Worm (Caenorhabditis elegans) whole organism, L4 larva: Measurements from ENCODE around the gene ZC196.9.
A peak's percentile ranks its signal among the peaks of the same experiment; 100 is the strongest.

Experiments
- F49E8.2 ChIP-seq: sonication (generic microtip); optimal IDR thresholded peaks from 2 replicates; lab custom pipeline; 2016; ENCODE audit warnings: missing compliant biosample characterization, mild to moderate bottlenecking, missing genetic modification characterization, borderline replicate concordance
- T26A8.4 ChIP-seq: fragments of 200-800 bp; sonication (Bioruptor generic); IDR thresholded peaks from 2 replicates; pipeline ENCODE4 v1.3.6; 2022; ENCODE audit warnings: missing genetic modification characterization, missing compliant biosample characterization
- ZK337.2 ChIP-seq: fragments of 200-800 bp; sonication (Bioruptor generic); IDR thresholded peaks from 2 replicates; pipeline ENCODE4 v1.3.6; 2022; ENCODE audit warnings: missing genetic modification reagents, missing genetic modification characterization, missing compliant biosample characterization
- ZK546.5 ChIP-seq, 2 experiments: sonication (generic microtip); optimal IDR thresholded peaks; 2 replicates each; lab custom pipeline; 2017; ENCODE audit warnings: missing biosample characterization in 2 of 2, missing genetic modification characterization in 2 of 2
- aha-1 ChIP-seq: fragments of 150-350 bp; peaks from one replicate; lab custom pipeline; 2014; ENCODE audit warnings: missing biosample characterization, missing genetic modification characterization
- ama-1 ChIP-seq: fragments of 150-350 bp; optimal IDR thresholded peaks from 2 replicates; lab custom pipeline; 2014; ENCODE audit warnings: inconsistent platforms, mixed read lengths
- arid-1 ChIP-seq: fragments of 200-800 bp; sonication (Bioruptor generic); conservative IDR thresholded peaks from 2 replicates; pipeline ENCODE4 v1.3.6; 2022; ENCODE audit warnings: missing genetic modification reagents, missing genetic modification characterization, missing compliant biosample characterization
- attf-4 ChIP-seq: sonication (generic microtip); optimal IDR thresholded peaks from 3 replicates; lab custom pipeline; 2017; ENCODE audit warnings: missing biosample characterization, missing genetic modification characterization
- ceh-28 ChIP-seq: fragments of 150-350 bp; optimal IDR thresholded peaks from 2 replicates; lab custom pipeline; 2014; ENCODE audit warnings: missing biosample characterization, missing genetic modification reagents, missing genetic modification characterization
- ces-1 ChIP-seq: fragments of 150-350 bp; sonication (generic microtip); optimal IDR thresholded peaks from 4 replicates; lab custom pipeline; 2014; ENCODE audit warnings: missing biosample characterization, missing genetic modification reagents, missing genetic modification characterization
- cey-2 ChIP-seq: sonication (generic microtip); optimal IDR thresholded peaks from 3 replicates; lab custom pipeline; 2017; ENCODE audit warnings: missing genetic modification characterization, mild to moderate bottlenecking, missing compliant biosample characterization, antibody characterized with exemption, borderline replicate concordance; ENCODE audit not compliant: insufficient read depth
- daf-12 ChIP-seq: fragments of 150-350 bp; optimal IDR thresholded peaks from 2 replicates; lab custom pipeline; 2014; ENCODE audit warnings: missing biosample characterization, missing genetic modification reagents, missing genetic modification characterization
- daf-16 ChIP-seq, 3 experiments: sonication (generic microtip); optimal IDR thresholded peaks; 2 replicates each; lab custom pipeline; 2016 to 2017; ENCODE audit warnings: missing genetic modification characterization in 3 of 3, missing genetic modification reagents in 3 of 3, mild to moderate bottlenecking in 2 of 3, missing compliant biosample characterization in 2 of 3, missing biosample characterization in 1 of 3, moderate library complexity in 1 of 3
- daf-19 ChIP-seq: fragments of 200-800 bp; sonication (Bioruptor generic); conservative IDR thresholded peaks from 2 replicates; pipeline ENCODE4 v1.3.6; 2022; ENCODE audit warnings: missing genetic modification characterization, missing compliant biosample characterization
- daf-8 ChIP-seq: fragments of 200-800 bp; sonication (Bioruptor generic); IDR thresholded peaks from 2 replicates; pipeline ENCODE4 v1.3.6; 2022; ENCODE audit warnings: missing genetic modification characterization, missing compliant biosample characterization
- dmd-9 ChIP-seq: fragments of 200-800 bp; sonication (Bioruptor generic); IDR thresholded peaks from 2 replicates; pipeline ENCODE4 v1.3.6; 2022; ENCODE audit warnings: missing genetic modification reagents, missing genetic modification characterization, missing compliant biosample characterization
- dpl-1 ChIP-seq: fragments of 150-350 bp; optimal IDR thresholded peaks from 2 replicates; lab custom pipeline; 2014; ENCODE audit warnings: missing biosample characterization, missing genetic modification reagents, missing genetic modification characterization
- fkh-10 ChIP-seq: fragments of 150-350 bp; optimal IDR thresholded peaks from 2 replicates; lab custom pipeline; 2014; ENCODE audit warnings: missing biosample characterization, missing genetic modification reagents, missing genetic modification characterization
- fos-1 ChIP-seq: fragments of 150-350 bp; optimal IDR thresholded peaks from 2 replicates; lab custom pipeline; 2014; ENCODE audit warnings: missing biosample characterization, missing genetic modification characterization
- hlh-30 ChIP-seq: sonication (generic microtip); optimal IDR thresholded peaks from 2 replicates; lab custom pipeline; 2017; ENCODE audit warnings: antibody characterized with exemption, mild to moderate bottlenecking, missing genetic modification characterization, missing compliant biosample characterization; ENCODE audit not compliant: insufficient read depth
- lin-1 ChIP-seq: fragments of 200-800 bp; sonication (Bioruptor generic); IDR thresholded peaks from 2 replicates; pipeline ENCODE4 v1.3.6; 2022; ENCODE audit warnings: missing genetic modification reagents, missing genetic modification characterization, missing compliant biosample characterization
- lin-38 ChIP-seq: fragments of 200-800 bp; sonication (Bioruptor generic); IDR thresholded peaks from 2 replicates; pipeline ENCODE4 v1.3.6; 2022; ENCODE audit warnings: missing genetic modification reagents, missing genetic modification characterization, missing compliant biosample characterization
- madf-9 ChIP-seq: fragments of 200-800 bp; sonication (Bioruptor generic); conservative IDR thresholded peaks from 2 replicates; pipeline ENCODE4 v1.3.6; 2022; ENCODE audit warnings: missing genetic modification reagents, missing genetic modification characterization, missing compliant biosample characterization
- mes-2 ChIP-seq: sonication (generic microtip); optimal IDR thresholded peaks from 2 replicates; lab custom pipeline; 2016; ENCODE audit warnings: missing genotype, mild to moderate bottlenecking, missing genetic modification characterization, missing compliant biosample characterization; ENCODE audit not compliant: poor library complexity, severe bottlenecking
- nhr-102 ChIP-seq: sonication (generic microtip); optimal IDR thresholded peaks from 2 replicates; lab custom pipeline; 2016; ENCODE audit warnings: mild to moderate bottlenecking, missing genetic modification characterization, moderate library complexity, missing compliant biosample characterization
- nhr-28 ChIP-seq: fragments of 150-350 bp; optimal IDR thresholded peaks from 2 replicates; lab custom pipeline; 2014; ENCODE audit warnings: missing biosample characterization, missing genetic modification characterization
- pqm-1 ChIP-seq: sonication (generic microtip); optimal IDR thresholded peaks from 2 replicates; lab custom pipeline; 2017; ENCODE audit warnings: missing biosample characterization, missing genetic modification characterization
- rbr-2 ChIP-seq: sonication (generic microtip); optimal IDR thresholded peaks from 2 replicates; lab custom pipeline; 2016; ENCODE audit warnings: missing genotype, missing genetic modification characterization, missing compliant biosample characterization
- set-16 ChIP-seq: fragments of 200-800 bp; sonication (Bioruptor generic); IDR thresholded peaks from 2 replicates; pipeline ENCODE4 v1.3.6; 2022; ENCODE audit warnings: missing genetic modification reagents, missing genetic modification characterization, missing compliant biosample characterization
- skn-1 ChIP-seq: fragments of 150-350 bp; optimal IDR thresholded peaks from 2 replicates; lab custom pipeline; 2014; ENCODE audit warnings: missing biosample characterization, missing genetic modification characterization
- snpc-1.2 ChIP-seq: fragments of 200-800 bp; sonication (Bioruptor generic); IDR thresholded peaks from 2 replicates; pipeline ENCODE4 v1.3.6; 2022; ENCODE audit warnings: missing genetic modification reagents, missing genetic modification characterization, missing compliant biosample characterization
- snpc-4 ChIP-seq: fragments of 150-350 bp; optimal IDR thresholded peaks from 2 replicates; lab custom pipeline; 2014; ENCODE audit warnings: missing biosample characterization, missing genetic modification characterization
- unc-39 ChIP-seq: sonication (generic microtip); optimal IDR thresholded peaks from 2 replicates; lab custom pipeline; 2017; ENCODE audit warnings: missing biosample characterization, missing genetic modification characterization
- zfp-3 ChIP-seq: fragments of 200-800 bp; sonication (Bioruptor generic); conservative IDR thresholded peaks from 2 replicates; pipeline ENCODE4 v1.3.6; 2022; ENCODE audit warnings: missing genetic modification reagents, missing genetic modification characterization, missing compliant biosample characterization
- zip-11 ChIP-seq: fragments of 200-800 bp; sonication (Bioruptor generic); IDR thresholded peaks from 2 replicates; pipeline ENCODE4 v1.3.6; 2022; ENCODE audit warnings: missing genetic modification characterization, missing compliant biosample characterization
- zip-2 ChIP-seq: fragments of 150-350 bp; optimal IDR thresholded peaks from 2 replicates; lab custom pipeline; 2014; ENCODE audit warnings: missing biosample characterization, missing genetic modification characterization
- ztf-11 ChIP-seq: fragments of 150-350 bp; optimal IDR thresholded peaks from 2 replicates; lab custom pipeline; 2014; ENCODE audit warnings: missing biosample characterization, missing genetic modification characterization
- ztf-7 ChIP-seq: fragments of 150-350 bp; optimal IDR thresholded peaks from 2 replicates; lab custom pipeline; 2014; ENCODE audit warnings: missing biosample characterization, missing genetic modification characterization

ZC196.9 gene

DNA sequence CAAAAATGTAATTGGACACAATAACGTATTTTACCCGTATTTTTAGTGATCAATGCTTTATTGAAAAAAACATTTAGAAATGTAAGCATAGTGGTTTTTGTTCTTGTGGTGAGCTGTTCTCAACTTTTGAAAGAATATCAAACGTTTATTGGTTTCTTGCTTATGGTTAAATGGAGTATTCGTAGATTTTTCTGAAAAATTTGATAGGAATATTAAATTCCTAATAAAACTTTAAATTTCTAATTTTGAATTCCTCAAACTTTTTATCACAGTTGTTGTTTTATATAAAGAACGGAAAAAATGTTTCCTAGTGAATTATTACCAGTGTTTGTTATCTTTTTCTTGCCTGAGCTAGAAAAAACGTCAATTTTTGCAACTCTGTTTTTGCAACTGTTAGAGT is 26.4 kb upstream of the ZC196.9 start, which contains the start of gene B0507.5:
Gene B0507.5 (plus strand): TSS at position 301 of the 400 bp plus-strand sequence.
- no peak for TF ChIP-seq attf-4 (tag; lab: Kevin White, UChicago)
- no peak for TF ChIP-seq skn-1 (tag; lab: Kevin White, UChicago)
- no peak for TF ChIP-seq dpl-1 (GFP tag; lab: Kevin White, UChicago)
- TF ChIP-seq madf-9, result no peak
- no peak for TF ChIP-seq snpc-4 (tag; lab: Kevin White, UChicago)
- no peak for TF ChIP-seq unc-39
- no peak for TF ChIP-seq cey-2 (tag; lab: Kevin White, UChicago)
- TF ChIP-seq pqm-1, result no peak
- TF ChIP-seq daf-16 (GFP tag; optimal IDR thresholded peaks at IDR 0.05; lab: Kevin White, UChicago), result no peak
- TF ChIP-seq daf-16 (tag; optimal IDR thresholded peaks at IDR 0.05; lab: Kevin White, UChicago), result no peak
- no peak for TF ChIP-seq zfp-3
- TF ChIP-seq ztf-7, result no peak
- TF ChIP-seq ceh-28 (tag; lab: Kevin White, UChicago), result no peak
- TF ChIP-seq lin-1 (GFP tag; lab: Robert Waterston, UW), result no peak
- TF ChIP-seq ztf-11 (tag; lab: Kevin White, UChicago), result no peak
- no peak for TF ChIP-seq zip-11 (GFP tag; lab: Robert Waterston, UW)
- no peak for TF ChIP-seq nhr-28 (tag; lab: Kevin White, UChicago)
- TF ChIP-seq daf-12 (tag; lab: Kevin White, UChicago), result no peak

DNA sequence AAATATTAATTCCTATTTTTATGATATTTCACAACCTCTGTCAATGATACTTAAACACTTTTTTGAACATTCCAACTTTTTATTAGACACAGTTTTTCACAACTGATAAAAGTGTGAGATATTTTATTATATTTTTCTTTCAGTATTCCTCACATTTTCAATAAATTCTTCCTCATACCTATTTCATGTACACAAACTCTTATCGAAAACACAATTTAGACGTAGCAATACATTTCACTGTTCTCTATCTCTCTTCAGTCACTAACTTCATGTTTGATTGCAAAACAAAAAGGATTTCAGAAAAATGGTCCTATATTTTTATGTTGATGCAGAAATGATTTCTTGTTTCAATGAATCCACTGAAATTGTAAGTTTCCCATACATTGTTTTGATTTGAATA is 18.9 kb upstream of the ZC196.9 start, which contains the start of gene B0507.6:
Gene B0507.6 (plus strand): TSS at position 301 of the 400 bp plus-strand sequence.
- TF ChIP-seq ama-1 (lab: Kevin White, UChicago) (no peak), skn-1 (tag; lab: Kevin White, UChicago) (no peak), fkh-10 (GFP tag; lab: Kevin White, UChicago) (no peak), daf-19 (GFP tag; lab: Robert Waterston, UW) (no peak), set-16 (GFP tag; lab: Robert Waterston, UW) (no peak), T26A8.4 (GFP tag; lab: Robert Waterston, UW) (no peak), ZK337.2 (GFP tag; lab: Robert Waterston, UW) (no peak), zip-2 (no peak), nhr-102 (tag; lab: Kevin White, UChicago) (no peak), F49E8.2 (tag; lab: Kevin White, UChicago) (no peak), fos-1 (tag; lab: Kevin White, UChicago) (no peak), daf-8 (GFP tag; lab: Robert Waterston, UW) (no peak), ZK546.5 (tag; optimal IDR thresholded peaks at IDR 0.05; lab: Kevin White, UChicago) (no peak), arid-1 (GFP tag; lab: Robert Waterston, UW) (no peak), mes-2 (tag; lab: Kevin White, UChicago) (no peak), snpc-1.2 (GFP tag; lab: Robert Waterston, UW) (no peak), dmd-9 (GFP tag; lab: Robert Waterston, UW) (no peak), ces-1 (GFP tag; lab: Kevin White, UChicago) (no peak), hlh-30 (tag; lab: Kevin White, UChicago) (no peak), rbr-2 (no peak)

DNA sequence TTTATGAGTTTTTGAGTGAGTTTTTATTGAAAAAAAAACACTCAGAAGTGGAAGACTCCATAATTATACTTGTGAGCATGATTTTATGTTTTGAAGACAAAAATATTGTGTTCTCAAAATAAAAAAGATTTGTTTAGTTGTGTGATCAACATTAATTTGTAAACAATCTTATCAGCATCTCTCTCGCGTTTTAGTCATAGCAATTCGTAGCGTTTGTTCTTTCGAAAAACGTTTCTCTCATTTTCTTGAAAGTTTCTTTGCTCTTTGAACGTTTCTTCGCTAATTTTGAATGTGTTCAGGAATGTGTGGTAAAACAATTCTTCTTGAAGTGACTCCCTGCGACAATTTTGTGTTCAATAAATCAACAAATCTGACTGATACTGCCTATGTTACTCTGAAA is 12.2 kb upstream of the ZC196.9 start, which contains the start of gene ZC196.2:
Gene ZC196.2 (plus strand): TSS at position 301 of the 400 bp plus-strand sequence.
- no peak for TF ChIP-seq daf-16 (GFP tag; optimal IDR thresholded peaks at IDR 0.05; lab: Kevin White, UChicago)
- peak; percentile 59 for TF ChIP-seq daf-16 (tag; optimal IDR thresholded peaks at IDR 0.05; lab: Kevin White, UChicago)
- TF ChIP-seq aha-1 (tag; lab: Kevin White, UChicago), result peak; percentile 13
- TF ChIP-seq lin-38, result no peak
